1 fruit fly cellular context compared by ENCODE assay signal in the genomic region with DNA sequence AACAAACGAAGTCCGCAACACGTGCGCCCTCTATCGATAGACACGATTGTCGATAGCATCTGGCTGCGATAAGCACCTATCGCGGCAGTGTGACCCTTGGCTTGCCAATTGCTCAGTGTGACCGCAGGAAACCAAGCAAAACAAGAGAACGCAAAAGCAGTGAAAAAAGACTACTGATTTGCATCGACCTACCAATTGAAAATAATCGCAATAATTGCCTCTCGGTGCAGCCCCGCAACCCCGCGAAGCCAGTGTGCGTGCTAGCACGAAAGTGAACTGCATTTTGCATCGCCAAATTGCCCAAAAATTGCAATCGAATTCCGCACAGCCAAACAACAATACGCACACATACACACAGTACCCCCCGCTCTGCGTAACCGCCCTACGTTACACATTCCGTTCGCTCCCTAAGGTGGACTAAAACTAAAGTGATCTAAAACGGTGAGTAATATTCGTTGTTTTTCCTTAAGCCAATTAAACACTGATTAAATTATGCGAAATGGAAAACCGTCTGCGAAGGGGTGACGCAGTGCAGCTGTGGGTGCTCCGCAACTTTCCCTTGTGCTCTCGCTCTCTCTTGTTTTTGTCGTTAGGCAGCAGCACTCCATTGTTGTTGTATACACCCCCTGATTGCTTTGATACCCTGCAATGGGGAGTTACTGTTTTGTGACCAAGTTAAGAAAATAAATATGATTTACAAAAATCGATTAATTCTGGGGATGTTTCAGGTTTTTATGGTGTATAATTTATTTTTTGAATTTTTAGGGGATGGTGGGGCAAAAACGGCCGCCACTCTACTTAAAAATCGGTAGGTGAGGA.
TF ChIP-seq lines count a peak whose summit lies in the region.

Rab14 (plus strand) TSS at position 113 of the 819 bp plus-strand sequence.

TF ChIP-seq in whole organism, embryonic, 481 proteins besides CTCF, POLR2A, EP300 and RAD21 (continued from another document and continues in another):
- TF ChIP-seq CG8944 (GFP tag; optimal IDR thresholded peaks at IDR 0.05; lab: Kevin White, UChicago) (peak; percentile 67), CG16813 (GFP tag; IDR thresholded peaks at IDR 0.05; lab: Robert Waterston, UW; ENCODE audit: partially characterized antibody) (peak; percentile 88), wor (GFP tag; IDR thresholded peaks at IDR 0.05; lab: Robert Waterston, UW) (peak; percentile 66), zen2 (GFP tag; IDR thresholded peaks at IDR 0.05; lab: Robert Waterston, UW; ENCODE audit: partially characterized antibody) (no peak; the same call in 2 of the 3 replicates), CG8388 (GFP tag; optimal IDR thresholded peaks at IDR 0.05; lab: Kevin White, UChicago) (peak; percentile 78), ham (GFP tag; IDR thresholded peaks at IDR 0.05; lab: Robert Waterston, UW) (no peak), cas (GFP tag; IDR thresholded peaks at IDR 0.05; lab: Robert Waterston, UW) (0 out of 2 replicates have a peak, but pooled peaks have one; percentile 19), inv (GFP tag; IDR thresholded peaks at IDR 0.05; lab: Robert Waterston, UW; ENCODE audit: partially characterized antibody) (peak; percentile 80), cg (GFP tag; optimal IDR thresholded peaks at IDR 0.05; lab: Kevin White, UChicago) (peak; percentile 92), Side (GFP tag; optimal IDR thresholded peaks at IDR 0.05; lab: Kevin White, UChicago) (peak; percentile 57), Lim3 (GFP tag; IDR thresholded peaks at IDR 0.05; lab: Robert Waterston, UW) (no peak), gcm2 (GFP tag; optimal IDR thresholded peaks at IDR 0.05; lab: Kevin White, UChicago) (peak; percentile 30), Bteb2 (GFP tag; optimal IDR thresholded peaks at IDR 0.05; lab: Kevin White, UChicago) (peak; percentile 33), corto (GFP tag; optimal IDR thresholded peaks at IDR 0.05; lab: Kevin White, UChicago) (no peak), trh (GFP tag; optimal IDR thresholded peaks at IDR 0.05; lab: Kevin White, UChicago) (peak; percentile 60), CG1602 (GFP tag; optimal IDR thresholded peaks at IDR 0.05; lab: Kevin White, UChicago) (peak; percentile 62), sug (tag; optimal IDR thresholded peaks at IDR 0.05; lab: Kevin White, UChicago) (peak; percentile 86), toy (GFP tag; IDR thresholded peaks at IDR 0.05; lab: Robert Waterston, UW) (no peak), Ets97D (GFP tag; optimal IDR thresholded peaks at IDR 0.05; lab: Kevin White, UChicago) (peak; percentile 69), ab (GFP tag; optimal IDR thresholded peaks at IDR 0.05; lab: Kevin White, UChicago) (no peak), CG12155 (GFP tag; optimal IDR thresholded peaks at IDR 0.05; lab: Kevin White, UChicago) (peak; percentile 75), hb (GFP tag; IDR thresholded peaks at IDR 0.05; lab: Robert Waterston, UW; ENCODE audit: partially characterized antibody) (peak; percentile 80), lbe (GFP tag; optimal IDR thresholded peaks at IDR 0.05; lab: Kevin White, UChicago) (peak; percentile 81), CG3281 (GFP tag; optimal IDR thresholded peaks at IDR 0.05; lab: Kevin White, UChicago) (peak; percentile 84), Opbp (GFP tag; IDR thresholded peaks at IDR 0.05; lab: Robert Waterston, UW; ENCODE audit: partially characterized antibody) (peak; percentile 91), CG31224 (GFP tag; IDR thresholded peaks at IDR 0.05; lab: Robert Waterston, UW) (peak; percentile 65; the same call in 1 of the 2 replicates), C15 (GFP tag; IDR thresholded peaks at IDR 0.05; lab: Robert Waterston, UW) (peak; percentile 66; the same call in 1 of the 3 replicates), Hsf (GFP tag; optimal IDR thresholded peaks at IDR 0.05; lab: Kevin White, UChicago) (peak; percentile 84), Lhr (GFP tag; optimal IDR thresholded peaks at IDR 0.05; lab: Kevin White, UChicago) (peak; percentile 41), mld (GFP tag; IDR thresholded peaks at IDR 0.05; lab: Robert Waterston, UW; ENCODE audit: partially characterized antibody) (peak; percentile 83), CG42726 (GFP tag; IDR thresholded peaks at IDR 0.05; lab: Robert Waterston, UW; ENCODE audit: partially characterized antibody) (peak; percentile 93), Trl (optimal IDR thresholded peaks at IDR 0.05; lab: Kevin White, UChicago) (peak in 1 of 2 experiments; percentile 66), Trl (GFP tag; optimal IDR thresholded peaks at IDR 0.05; lab: Kevin White, UChicago) (peak; percentile 72), kah (GFP tag; optimal IDR thresholded peaks at IDR 0.05; lab: Kevin White, UChicago) (peak; percentile 52), Fer2 (tag; optimal IDR thresholded peaks at IDR 0.05; lab: Kevin White, UChicago) (peak; percentile 75), Dip2 (GFP tag; IDR thresholded peaks at IDR 0.05; lab: Robert Waterston, UW) (no peak), CG18619 (GFP tag; optimal IDR thresholded peaks at IDR 0.05; lab: Kevin White, UChicago) (peak; percentile 79), prd (optimal IDR thresholded peaks at IDR 0.05; lab: Kevin White, UChicago) (no peak), prd (GFP tag; IDR thresholded peaks at IDR 0.05; lab: Robert Waterston, UW) (peak; percentile 82), bbx (GFP tag; IDR thresholded peaks at IDR 0.05; lab: Robert Waterston, UW; ENCODE audit: partially characterized antibody) (peak; percentile 91), Sox100B (GFP tag; optimal IDR thresholded peaks at IDR 0.05; lab: Kevin White, UChicago) (peak; percentile 66), hkb (optimal IDR thresholded peaks at IDR 0.05; lab: Kevin White, UChicago) (no peak), hkb (GFP tag; IDR thresholded peaks at IDR 0.05; lab: Robert Waterston, UW) (peak; percentile 89), CG3065 (GFP tag; optimal IDR thresholded peaks at IDR 0.05; lab: Kevin White, UChicago) (peak; percentile 38), CG3163 (GFP tag; optimal IDR thresholded peaks at IDR 0.05; lab: Kevin White, UChicago) (peak; percentile 34), Six4 (GFP tag; optimal IDR thresholded peaks at IDR 0.05; lab: Kevin White, UChicago) (peak; percentile 53), CG11723 (GFP tag; optimal IDR thresholded peaks at IDR 0.05; lab: Kevin White, UChicago) (peak; percentile 79), ewg (GFP tag; optimal IDR thresholded peaks at IDR 0.05; lab: Kevin White, UChicago) (peak; percentile 68), phol (tag; optimal IDR thresholded peaks at IDR 0.05; lab: Kevin White, UChicago) (peak; percentile 79), run (tag; optimal IDR thresholded peaks at IDR 0.05; lab: Kevin White, UChicago) (peak; percentile 40), chif (GFP tag; optimal IDR thresholded peaks at IDR 0.05; lab: Kevin White, UChicago) (peak; percentile 73 to 77), CG1647 (GFP tag; optimal IDR thresholded peaks at IDR 0.05; lab: Kevin White, UChicago) (peak; percentile 61), CG15696 (tag; optimal IDR thresholded peaks at IDR 0.05; lab: Kevin White, UChicago) (peak; percentile 49), CG17802 (tag; optimal IDR thresholded peaks at IDR 0.05; lab: Kevin White, UChicago) (peak; percentile 47), klu (GFP tag; IDR thresholded peaks at IDR 0.05; lab: Robert Waterston, UW) (peak; percentile 65), croc (GFP tag; conservative IDR thresholded peaks at IDR 0.05; lab: Robert Waterston, UW) (peak; percentile 58; the same call in 2 of the 3 replicates), ap (GFP tag; IDR thresholded peaks at IDR 0.05; lab: Robert Waterston, UW) (peak; percentile 65), Rx (GFP tag; IDR thresholded peaks at IDR 0.05; lab: Robert Waterston, UW) (peak; percentile 62; the same call in 1 of the 2 replicates), CG3407 (GFP tag; optimal IDR thresholded peaks at IDR 0.05; lab: Kevin White, UChicago) (peak; percentile 75), NC2β (GFP tag; optimal IDR thresholded peaks at IDR 0.05; lab: Kevin White, UChicago) (peak; percentile 44), slbo (GFP tag; IDR thresholded peaks at IDR 0.05; lab: Robert Waterston, UW) (peak; percentile 87), MBD-R2 (GFP tag; IDR thresholded peaks at IDR 0.05; lab: Robert Waterston, UW) (peak; percentile 87), ken (GFP tag; IDR thresholded peaks at IDR 0.05; lab: Robert Waterston, UW) (peak; percentile 69), fd102C (GFP tag; optimal IDR thresholded peaks at IDR 0.05; lab: Kevin White, UChicago) (no peak), CG32772 (GFP tag; IDR thresholded peaks at IDR 0.05; lab: Robert Waterston, UW) (peak; percentile 49), CG15269 (tag; optimal IDR thresholded peaks at IDR 0.05; lab: Kevin White, UChicago) (peak; percentile 90), jumu (GFP tag; optimal IDR thresholded peaks at IDR 0.05; lab: Kevin White, UChicago) (peak; percentile 59), CG31365 (tag; optimal IDR thresholded peaks at IDR 0.05; lab: Kevin White, UChicago) (no peak), grn (GFP tag; optimal IDR thresholded peaks at IDR 0.05; lab: Kevin White, UChicago) (peak; percentile 73), CG14860 (GFP tag; IDR thresholded peaks at IDR 0.05; lab: Robert Waterston, UW; ENCODE audit: partially characterized antibody) (peak; percentile 79), ind (GFP tag; optimal IDR thresholded peaks at IDR 0.05; lab: Kevin White, UChicago) (peak; percentile 70), CG2889 (GFP tag; IDR thresholded peaks at IDR 0.05; lab: Robert Waterston, UW) (peak; percentile 70), CG5953 (GFP tag; IDR thresholded peaks at IDR 0.05; lab: Robert Waterston, UW) (peak; percentile 65), ranshi (GFP tag; IDR thresholded peaks at IDR 0.05; lab: Robert Waterston, UW) (peak; percentile 77), CG30431 (GFP tag; optimal IDR thresholded peaks at IDR 0.05; lab: Kevin White, UChicago) (peak; percentile 62), CG2678 (tag; optimal IDR thresholded peaks at IDR 0.05; lab: Kevin White, UChicago) (peak; percentile 84), CG18262 (tag; optimal IDR thresholded peaks at IDR 0.05; lab: Kevin White, UChicago) (peak; percentile 80), CG14710 (tag; optimal IDR thresholded peaks at IDR 0.05; lab: Kevin White, UChicago) (peak; percentile 88), Sox102F (GFP tag; optimal IDR thresholded peaks at IDR 0.05; lab: Kevin White, UChicago) (peak; percentile 88), CG2199 (GFP tag; IDR thresholded peaks at IDR 0.05; lab: Robert Waterston, UW) (peak; percentile 11; the same call in 1 of the 3 replicates), Antp (GFP tag; optimal IDR thresholded peaks at IDR 0.05; lab: Kevin White, UChicago) (peak; percentile 68), CG17186 (GFP tag; optimal IDR thresholded peaks at IDR 0.05; lab: Kevin White, UChicago) (peak; percentile 95), NC2α (GFP tag; optimal IDR thresholded peaks at IDR 0.05; lab: Kevin White, UChicago) (peak; percentile 34), crp (GFP tag; optimal IDR thresholded peaks at IDR 0.05; lab: Kevin White, UChicago) (peak in 1 of 2 experiments; percentile 61), nerfin-2 (GFP tag; IDR thresholded peaks at IDR 0.05; lab: Robert Waterston, UW; ENCODE audit: partially characterized antibody) (peak; percentile 91), CG8359 (GFP tag; optimal IDR thresholded peaks at IDR 0.05; lab: Kevin White, UChicago; ENCODE audit: borderline replicate concordance) (no peak), CG4707 (GFP tag; optimal IDR thresholded peaks at IDR 0.05; lab: Kevin White, UChicago) (peak; percentile 75), yki (optimal IDR thresholded peaks at IDR 0.05; lab: Kevin White, UChicago) (no peak), Eip74EF (GFP tag; optimal IDR thresholded peaks at IDR 0.05; lab: Kevin White, UChicago) (peak in 1 of 2 experiments; percentile 64), zf30C (GFP tag; optimal IDR thresholded peaks at IDR 0.05; lab: Kevin White, UChicago) (no peak), CG18476 (GFP tag; optimal IDR thresholded peaks at IDR 0.05; lab: Kevin White, UChicago) (peak; percentile 61), sim (GFP tag; IDR thresholded peaks at IDR 0.05; lab: Robert Waterston, UW) (peak; percentile 58; the same call in 1 of the 2 replicates), CG4854 (GFP tag; optimal IDR thresholded peaks at IDR 0.05; lab: Kevin White, UChicago) (peak; percentile 76), fu2 (GFP tag; optimal IDR thresholded peaks at IDR 0.05; lab: Kevin White, UChicago) (peak; percentile 21), gem (tag; optimal IDR thresholded peaks at IDR 0.05; lab: Kevin White, UChicago) (peak; percentile 91), CG33213 (GFP tag; optimal IDR thresholded peaks at IDR 0.05; lab: Kevin White, UChicago) (peak; percentile 35), CG9215 (GFP tag; IDR thresholded peaks at IDR 0.05; lab: Robert Waterston, UW) (peak; percentile 51; the same call in 1 of the 2 replicates), ssp (GFP tag; IDR thresholded peaks at IDR 0.05; lab: Robert Waterston, UW) (peak; percentile 24; the same call in 1 of the 2 replicates), ac (GFP tag; optimal IDR thresholded peaks at IDR 0.05; lab: Kevin White, UChicago) (peak; percentile 27), CG12391 (tag; optimal IDR thresholded peaks at IDR 0.05; lab: Kevin White, UChicago) (peak; percentile 88), trem (tag; optimal IDR thresholded peaks at IDR 0.05; lab: Kevin White, UChicago) (peak; percentile 60), btn (GFP tag; optimal IDR thresholded peaks at IDR 0.05; lab: Kevin White, UChicago) (peak; percentile 5), zfh1 (GFP tag; IDR thresholded peaks at IDR 0.05; lab: Robert Waterston, UW) (peak; percentile 85), sob (GFP tag; IDR thresholded peaks at IDR 0.05; lab: Robert Waterston, UW) (peak; percentile 78), CG31388 (GFP tag; optimal IDR thresholded peaks at IDR 0.05; lab: Kevin White, UChicago) (no peak), CG16815 (GFP tag; optimal IDR thresholded peaks at IDR 0.05; lab: Kevin White, UChicago) (peak; percentile 53), ttk (GFP tag; IDR thresholded peaks at IDR 0.05; lab: Robert Waterston, UW) (peak; percentile 91), CG8478 (optimal IDR thresholded peaks at IDR 0.05; lab: Kevin White, UChicago) (peak; percentile 74), CG11247 (GFP tag; IDR thresholded peaks at IDR 0.05; lab: Robert Waterston, UW) (peak; percentile 74), salm (tag; optimal IDR thresholded peaks at IDR 0.05; lab: Kevin White, UChicago) (peak; percentile 71), tx (GFP tag; optimal IDR thresholded peaks at IDR 0.05; lab: Kevin White, UChicago) (peak; percentile 60), Hmx (GFP tag; optimal IDR thresholded peaks at IDR 0.05; lab: Kevin White, UChicago) (peak; percentile 41), insv (GFP tag; optimal IDR thresholded peaks at IDR 0.05; lab: Kevin White, UChicago) (no peak), HLHmδ (GFP tag; optimal IDR thresholded peaks at IDR 0.05; lab: Kevin White, UChicago) (no peak), chm (GFP tag; IDR thresholded peaks at IDR 0.05; lab: Robert Waterston, UW) (peak; percentile 86), pita (GFP tag; optimal IDR thresholded peaks at IDR 0.05; lab: Kevin White, UChicago) (no peak), en (GFP tag; optimal IDR thresholded peaks at IDR 0.05; lab: Kevin White, UChicago) (peak; percentile 59), CG18011 (GFP tag; optimal IDR thresholded peaks at IDR 0.05; lab: Kevin White, UChicago) (peak; percentile 50)
